Fruit fly (Drosophila melanogaster): Measurements from ENCODE around the gene CG12105.
A peak's percentile ranks its signal among the peaks of the same experiment; 100 is the strongest.

Gene CG12105

DNA sequence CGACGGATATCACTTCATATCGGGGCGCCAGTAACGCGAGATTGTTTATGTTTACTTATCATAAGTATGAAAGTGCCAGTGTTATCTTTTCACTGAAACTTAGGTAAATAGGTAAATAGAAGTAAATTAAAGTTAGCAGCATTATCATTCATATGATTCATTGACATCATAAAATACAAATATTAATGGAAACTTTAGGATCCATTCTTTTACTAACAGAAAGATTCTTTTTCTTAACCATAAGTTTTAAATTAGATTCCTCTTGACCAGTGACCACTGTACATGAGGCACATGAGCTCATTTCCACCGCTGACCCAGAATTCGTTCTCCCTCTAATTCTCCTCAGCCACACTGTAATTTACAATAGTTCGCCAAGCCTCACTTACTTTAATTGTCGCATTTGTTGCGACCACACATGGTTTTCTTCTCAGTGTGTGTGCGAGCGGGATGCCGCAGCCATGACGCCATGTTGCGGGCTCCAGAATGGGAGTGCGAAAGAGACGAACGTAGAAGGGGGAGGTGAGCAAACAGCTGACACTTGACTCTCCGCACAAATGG lies 37.1 kb downstream of the CG12105 start (continued):
- peak; percentile 11; the same call in 1 of the 2 replicates for TF ChIP-seq CG11696 (GFP tag; IDR thresholded peaks at IDR 0.05)
- no peak; the same call in 1 of the 2 replicates for TF ChIP-seq ara (GFP tag; IDR thresholded peaks at IDR 0.05)
- TF ChIP-seq unpg (GFP tag; optimal IDR thresholded peaks at IDR 0.05): peak; percentile 48
- TF ChIP-seq CG12236 (GFP tag; optimal IDR thresholded peaks at IDR 0.05): no peak
- peak; percentile 23 for TF ChIP-seq jumu (GFP tag; optimal IDR thresholded peaks at IDR 0.05)
- no peak for TF ChIP-seq mld (GFP tag; IDR thresholded peaks at IDR 0.05; ENCODE audit: partially characterized antibody)
- TF ChIP-seq Elba2 (GFP tag; optimal IDR thresholded peaks at IDR 0.05): no peak
- no peak for TF ChIP-seq Adf1 (GFP tag; IDR thresholded peaks at IDR 0.05)
- TF ChIP-seq MESR4 (GFP tag; optimal IDR thresholded peaks at IDR 0.05): no peak
- no peak for TF ChIP-seq CG33213 (GFP tag; optimal IDR thresholded peaks at IDR 0.05)
- TF ChIP-seq usp (GFP tag; optimal IDR thresholded peaks at IDR 0.05): no peak
- peak; percentile 39; the same call in 1 of the 2 replicates for TF ChIP-seq NFAT (GFP tag; IDR thresholded peaks at IDR 0.05)
- peak; percentile 19 for TF ChIP-seq CG9437 (GFP tag; optimal IDR thresholded peaks at IDR 0.05)
- no peak for TF ChIP-seq CrebB (tag; optimal IDR thresholded peaks at IDR 0.05)
- TF ChIP-seq zf30C (GFP tag; optimal IDR thresholded peaks at IDR 0.05): peak; percentile 71
- TF ChIP-seq NC2β (GFP tag; optimal IDR thresholded peaks at IDR 0.05): no peak
- TF ChIP-seq sim (GFP tag; IDR thresholded peaks at IDR 0.05): peak; percentile 5; the same call in 1 of the 2 replicates
- TF ChIP-seq Med (GFP tag): peak; percentile 93
- no peak for TF ChIP-seq Lpt (GFP tag; optimal IDR thresholded peaks at IDR 0.05)
- TF ChIP-seq CG17359 (tag; optimal IDR thresholded peaks at IDR 0.05): peak; percentile 58
- TF ChIP-seq Stat92E (GFP tag; optimal IDR thresholded peaks at IDR 0.05): no peak
- no peak for TF ChIP-seq CG12769 (tag; optimal IDR thresholded peaks at IDR 0.05)
- TF ChIP-seq Sry-δ (GFP tag; optimal IDR thresholded peaks at IDR 0.05): no peak
- no peak for TF ChIP-seq org-1 (GFP tag; optimal IDR thresholded peaks at IDR 0.05)
- TF ChIP-seq HLH54F (GFP tag; optimal IDR thresholded peaks at IDR 0.05): no peak
- no peak for TF ChIP-seq ab (GFP tag; optimal IDR thresholded peaks at IDR 0.05)
- no peak for TF ChIP-seq CG10462 (GFP tag; optimal IDR thresholded peaks at IDR 0.05)
- peak; percentile 18 for TF ChIP-seq shn (GFP tag; optimal IDR thresholded peaks at IDR 0.05)
- TF ChIP-seq Neu2 (GFP tag; optimal IDR thresholded peaks at IDR 0.05; ENCODE audit: borderline replicate concordance): no peak
- TF ChIP-seq Hey (tag; optimal IDR thresholded peaks at IDR 0.05): no peak
- peak; percentile 51 for TF ChIP-seq exex (tag; optimal IDR thresholded peaks at IDR 0.05)
- peak; percentile 1 for TF ChIP-seq CG10147 (GFP tag; optimal IDR thresholded peaks at IDR 0.05)
- no peak for TF ChIP-seq aop (GFP tag; IDR thresholded peaks at IDR 0.05)
- TF ChIP-seq CG10366 (GFP tag; IDR thresholded peaks at IDR 0.05): no peak
- peak; percentile 43 for TF ChIP-seq CG15011 (GFP tag; optimal IDR thresholded peaks at IDR 0.05)
- peak in 1 of 2 experiments; percentile 43 for TF ChIP-seq Hr51 (GFP tag; optimal IDR thresholded peaks at IDR 0.05)
- TF ChIP-seq TFAM (GFP tag; optimal IDR thresholded peaks at IDR 0.05): no peak
- TF ChIP-seq cad (GFP tag; optimal IDR thresholded peaks at IDR 0.05): no peak
- no peak for TF ChIP-seq CG3838 (GFP tag; optimal IDR thresholded peaks at IDR 0.05)
- TF ChIP-seq br (optimal IDR thresholded peaks at IDR 0.05): no peak
- TF ChIP-seq CG12942 (GFP tag; optimal IDR thresholded peaks at IDR 0.05): no peak
- TF ChIP-seq fd96Cb (tag; optimal IDR thresholded peaks at IDR 0.05): peak; percentile 41
- peak; percentile 15 for TF ChIP-seq CG10209 (GFP tag; optimal IDR thresholded peaks at IDR 0.05)
- TF ChIP-seq luna (GFP tag; optimal IDR thresholded peaks at IDR 0.05): no peak
- no peak for TF ChIP-seq CG7372 (GFP tag; IDR thresholded peaks at IDR 0.05)
- 0 out of 2 replicates have a peak, but pooled peaks have one; percentile 4 for TF ChIP-seq Dref (GFP tag; IDR thresholded peaks at IDR 0.05)
- no peak for TF ChIP-seq Doc3 (GFP tag; IDR thresholded peaks at IDR 0.05; ENCODE audit: partially characterized antibody)
- no peak for TF ChIP-seq Opbp (GFP tag; IDR thresholded peaks at IDR 0.05; ENCODE audit: partially characterized antibody)
- no peak for TF ChIP-seq gro (GFP tag; optimal IDR thresholded peaks at IDR 0.05)
- TF ChIP-seq fu2 (GFP tag; optimal IDR thresholded peaks at IDR 0.05): no peak
- peak; percentile 44; the same call in 2 of the 3 replicates for TF ChIP-seq CG17361 (GFP tag; IDR thresholded peaks at IDR 0.05)
